Fruit fly (Drosophila melanogaster): ENCODE measurements around the gene obst-F.

obst-F gene

DNA sequence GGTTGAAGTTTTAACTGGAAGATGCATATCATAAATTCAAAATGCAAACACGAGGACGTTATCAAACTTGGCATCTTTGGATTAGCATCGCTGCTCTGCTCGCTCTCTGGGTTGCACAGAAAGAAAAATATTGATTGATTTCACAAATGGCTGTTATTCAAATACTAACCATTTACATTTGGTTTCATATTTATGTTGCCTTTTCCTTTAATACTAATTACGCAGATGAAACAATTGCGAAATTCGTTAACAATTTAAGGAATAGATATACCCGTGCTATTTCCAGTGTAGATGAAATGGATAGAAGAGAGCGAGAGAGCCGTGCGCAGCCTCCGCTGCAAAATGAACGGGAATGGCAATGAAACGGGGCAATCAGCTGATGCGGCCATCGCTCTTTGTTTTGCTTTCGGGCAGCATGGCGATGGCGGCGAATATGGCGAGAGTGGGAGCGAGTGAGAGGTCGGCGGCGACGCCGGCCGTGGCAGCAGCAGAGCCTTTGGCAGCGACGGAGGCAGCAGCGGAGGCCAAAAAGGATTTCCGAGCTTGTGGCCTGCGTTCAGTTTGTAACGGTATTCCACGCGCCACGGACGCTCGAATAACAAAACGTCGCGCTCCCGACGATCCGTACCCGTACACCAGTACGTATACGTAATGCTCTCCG lies 46.2 kb upstream of the obst-F start, which contains the start of gene rdgC (continued):
- TF ChIP-seq CG11294 (GFP tag; IDR thresholded peaks at IDR 0.05): peak; percentile 94
- TF ChIP-seq CG15336 (GFP tag; IDR thresholded peaks at IDR 0.05): peak; percentile 93
- TF ChIP-seq net (GFP tag; optimal IDR thresholded peaks at IDR 0.05): peak; percentile 91
- peak; percentile 88 for TF ChIP-seq CG6276 (GFP tag; optimal IDR thresholded peaks at IDR 0.05)
- peak; percentile 94 for TF ChIP-seq svp (GFP tag)
- TF ChIP-seq Eip75B (GFP tag; optimal IDR thresholded peaks at IDR 0.05): peak; percentile 94
- peak; percentile 90 for TF ChIP-seq Hr39 (GFP tag; optimal IDR thresholded peaks at IDR 0.05)
- peak; percentile 92 for TF ChIP-seq acj6 (GFP tag; optimal IDR thresholded peaks at IDR 0.05)
- TF ChIP-seq Sox14 (GFP tag; optimal IDR thresholded peaks at IDR 0.05): peak; percentile 90
- TF ChIP-seq CG11762 (GFP tag; optimal IDR thresholded peaks at IDR 0.05; ENCODE audit: insufficient read depth): peak; percentile 85
- TF ChIP-seq CG31627 (GFP tag; optimal IDR thresholded peaks at IDR 0.05): peak; percentile 91
- peak; percentile 79 for TF ChIP-seq CG16779 (tag; optimal IDR thresholded peaks at IDR 0.05)
- peak; percentile 72 to 84 for TF ChIP-seq ss (GFP tag; optimal IDR thresholded peaks at IDR 0.05)
- peak; percentile 96 for TF ChIP-seq Gug (GFP tag; IDR thresholded peaks at IDR 0.05)
- TF ChIP-seq achi (GFP tag; optimal IDR thresholded peaks at IDR 0.05): peak; percentile 89
- TF ChIP-seq cyc (GFP tag; optimal IDR thresholded peaks at IDR 0.05): peak; percentile 94
- peak; percentile 92 for TF ChIP-seq pdm3 (GFP tag; optimal IDR thresholded peaks at IDR 0.05)
- TF ChIP-seq fd59A (GFP tag; optimal IDR thresholded peaks at IDR 0.05): peak; percentile 80

DNA sequence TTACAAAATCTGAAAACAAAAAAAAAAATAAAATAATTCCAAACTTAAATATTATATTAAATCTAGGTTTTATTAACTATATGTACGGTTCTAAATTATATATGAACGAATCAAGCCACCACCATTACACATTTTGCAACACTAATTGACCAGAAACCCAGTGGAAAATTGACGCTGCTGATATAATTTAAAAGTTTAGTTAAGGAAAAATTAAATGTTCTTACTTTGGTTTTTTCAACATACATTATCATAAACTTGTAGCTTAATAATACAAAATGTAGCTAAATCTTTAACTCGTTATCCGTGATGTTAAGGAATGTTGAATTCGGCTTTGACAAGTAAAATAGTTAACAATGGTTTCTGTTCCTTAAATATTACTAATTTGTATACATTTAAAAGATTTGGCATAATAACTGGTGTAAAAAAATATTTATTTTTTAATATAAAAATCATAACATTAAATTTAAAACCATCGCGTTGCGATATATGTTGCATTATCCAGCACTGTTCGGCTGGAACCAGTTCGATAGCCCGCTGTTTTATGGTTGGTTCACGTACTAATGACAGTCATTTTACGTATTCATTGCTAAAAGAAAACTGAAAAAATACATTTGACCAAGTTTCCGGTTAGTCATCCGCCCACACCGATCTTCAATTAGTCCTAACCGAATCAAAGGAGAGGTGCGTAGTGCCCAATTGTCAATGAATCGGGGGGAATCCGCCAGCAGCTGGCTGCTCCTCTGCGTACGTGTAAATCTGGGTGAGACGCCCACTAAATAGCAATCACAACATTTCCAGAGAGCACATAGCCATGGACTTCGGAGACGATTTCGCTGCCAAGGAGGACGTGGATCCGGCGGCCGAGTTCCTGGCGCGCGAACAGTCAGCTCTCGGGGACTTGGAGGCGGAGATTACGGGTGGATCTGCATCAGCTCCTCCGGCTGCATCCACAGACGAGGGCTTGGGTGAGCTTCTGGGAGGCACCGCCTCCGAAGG lies 40.8 kb upstream of the obst-F start:
- TF ChIP-seq Eip75B (GFP tag; optimal IDR thresholded peaks at IDR 0.05): peak; percentile 50
- peak; percentile 3 for TF ChIP-seq Sox14 (GFP tag; optimal IDR thresholded peaks at IDR 0.05)
- peak; percentile 67 for TF ChIP-seq CG34406 (GFP tag; optimal IDR thresholded peaks at IDR 0.05)
- no peak for TF ChIP-seq Ets96B (tag; optimal IDR thresholded peaks at IDR 0.05)
- peak; percentile 29; the same call in 1 of the 2 replicates for TF ChIP-seq CG11294 (GFP tag; IDR thresholded peaks at IDR 0.05)
- TF ChIP-seq Hr4 (GFP tag; optimal IDR thresholded peaks at IDR 0.05): peak; percentile 60
- peak; percentile 36 for TF ChIP-seq lz (GFP tag; optimal IDR thresholded peaks at IDR 0.05)
- no peak for TF ChIP-seq CG11902 (GFP tag; optimal IDR thresholded peaks at IDR 0.05)
- peak; percentile 2 for TF ChIP-seq CG6808 (GFP tag; optimal IDR thresholded peaks at IDR 0.05)
- no peak for TF ChIP-seq fkh (GFP tag; optimal IDR thresholded peaks at IDR 0.05)
- TF ChIP-seq CG9139 (GFP tag; optimal IDR thresholded peaks at IDR 0.05): peak; percentile 20
- TF ChIP-seq Eip93F (GFP tag; optimal IDR thresholded peaks at IDR 0.05): peak; percentile 8
- peak; percentile 63 for TF ChIP-seq OdsH (GFP tag; optimal IDR thresholded peaks at IDR 0.05)
- TF ChIP-seq CG11762 (GFP tag; optimal IDR thresholded peaks at IDR 0.05; ENCODE audit: insufficient read depth): peak; percentile 9
- peak; percentile 46 for TF ChIP-seq CG31627 (GFP tag; optimal IDR thresholded peaks at IDR 0.05)
- peak; percentile 71 for TF ChIP-seq CG32006 (GFP tag; optimal IDR thresholded peaks at IDR 0.05)
- peak; percentile 26 for TF ChIP-seq CG6792 (GFP tag; optimal IDR thresholded peaks at IDR 0.05)
- TF ChIP-seq Met (GFP tag; optimal IDR thresholded peaks at IDR 0.05): peak; percentile 64
- TF ChIP-seq fd59A (GFP tag; optimal IDR thresholded peaks at IDR 0.05): peak; percentile 7
- peak; percentile 58; the same call in 2 of the 3 replicates for TF ChIP-seq CG8119 (GFP tag; IDR thresholded peaks at IDR 0.05)
- TF ChIP-seq Sox15 (GFP tag; optimal IDR thresholded peaks at IDR 0.05): peak; percentile 36
- TF ChIP-seq Eip78C (GFP tag): peak; percentile 83
- no peak for TF ChIP-seq Blimp-1 (GFP tag; optimal IDR thresholded peaks at IDR 0.05)
- TF ChIP-seq CG8632 (GFP tag; optimal IDR thresholded peaks at IDR 0.05): peak; percentile 67
- TF ChIP-seq CG1621 (tag; optimal IDR thresholded peaks at IDR 0.05): no peak
- peak in 1 of 2 experiments; percentile 52 for TF ChIP-seq ss (GFP tag; optimal IDR thresholded peaks at IDR 0.05)
- peak; percentile 60 for TF ChIP-seq acj6 (GFP tag; optimal IDR thresholded peaks at IDR 0.05)
- peak; percentile 14 for TF ChIP-seq fd85E (GFP tag; optimal IDR thresholded peaks at IDR 0.05)
- TF ChIP-seq svp (GFP tag): peak; percentile 74
- TF ChIP-seq topi (GFP tag; optimal IDR thresholded peaks at IDR 0.05): peak; percentile 54
- TF ChIP-seq CG15336 (GFP tag; IDR thresholded peaks at IDR 0.05): peak; percentile 47
- TF ChIP-seq pdm3 (GFP tag; optimal IDR thresholded peaks at IDR 0.05): peak; percentile 64
- TF ChIP-seq CG6854 (GFP tag; optimal IDR thresholded peaks at IDR 0.05): no peak
- TF ChIP-seq salr (GFP tag; optimal IDR thresholded peaks at IDR 0.05): peak in 1 of 2 experiments; percentile 48
- no peak for TF ChIP-seq Lpt (GFP tag; optimal IDR thresholded peaks at IDR 0.05)
- TF ChIP-seq net (GFP tag; optimal IDR thresholded peaks at IDR 0.05): peak; percentile 52
- TF ChIP-seq CG16779 (tag; optimal IDR thresholded peaks at IDR 0.05): no peak
- TF ChIP-seq CG3032 (tag; optimal IDR thresholded peaks at IDR 0.05): peak; percentile 64
- peak; percentile 4 for TF ChIP-seq CG8319 (GFP tag; optimal IDR thresholded peaks at IDR 0.05)
